Fruit fly (Drosophila melanogaster) whole organism, embryonic: ENCODE data around the gene Nf-YC.
A peak's percentile ranks its signal among the peaks of the same experiment; 100 is the strongest.

ENCODE experiments used
- Adf1 ChIP-seq: fragments of 200-800 bp; sonication (Bioruptor generic); IDR thresholded peaks from 2 replicates; pipeline ENCODE4 v1.3.6; 2022; ENCODE audit warnings: missing biosample characterization, missing genetic modification characterization
- BEAF-32 ChIP-seq: fragments of 200-800 bp; sonication (Bioruptor generic); optimal IDR thresholded peaks from 3 replicates; lab custom pipeline; 2017; ENCODE audit warnings: missing biosample characterization, missing genetic modification characterization, mild to moderate bottlenecking, moderate library complexity, missing genetic modification reagents
- Bteb2 ChIP-seq: fragments of 200-800 bp; sonication (Bioruptor generic); optimal IDR thresholded peaks from 2 replicates; lab custom pipeline; 2016; ENCODE audit warnings: missing biosample characterization, missing genetic modification characterization
- CG10321 ChIP-seq: fragments of 200-800 bp; sonication (Bioruptor generic); IDR thresholded peaks from 2 replicates; pipeline ENCODE4 v1.3.6; 2022; ENCODE audit warnings: missing biosample characterization, missing genetic modification characterization
- CG10462 ChIP-seq: fragments of 200-800 bp; sonication (Bioruptor generic); optimal IDR thresholded peaks from 2 replicates; lab custom pipeline; 2016; ENCODE audit warnings: missing biosample characterization, missing genetic modification characterization
- CG10543 ChIP-seq: fragments of 200-800 bp; sonication (Bioruptor generic); optimal IDR thresholded peaks from 3 replicates; lab custom pipeline; 2017; ENCODE audit warnings: missing biosample characterization, mild to moderate bottlenecking, missing genetic modification characterization, moderate library complexity
- CG10565 ChIP-seq: fragments of 200-800 bp; sonication (Bioruptor generic); optimal IDR thresholded peaks from 3 replicates; lab custom pipeline; 2016; ENCODE audit warnings: missing biosample characterization, mild to moderate bottlenecking, missing genetic modification characterization
- CG11560 ChIP-seq: fragments of 200-800 bp; sonication (Bioruptor generic); IDR thresholded peaks from 3 replicates; pipeline ENCODE4 v1.3.6; 2022; ENCODE audit warnings: missing biosample characterization, missing genetic modification characterization
- CG11723 ChIP-seq: fragments of 200-800 bp; sonication (Bioruptor generic); optimal IDR thresholded peaks from 2 replicates; lab custom pipeline; 2017; ENCODE audit warnings: missing biosample characterization, mild to moderate bottlenecking, missing genetic modification characterization
- CG12659 ChIP-seq: fragments of 200-800 bp; sonication (Bioruptor generic); optimal IDR thresholded peaks from 3 replicates; lab custom pipeline; 2017; ENCODE audit warnings: mild to moderate bottlenecking, missing biosample characterization, missing genetic modification reagents, missing genetic modification characterization
- CG15479 ChIP-seq: fragments of 200-800 bp; sonication (Bioruptor generic); optimal IDR thresholded peaks from 3 replicates; lab custom pipeline; 2019; ENCODE audit warnings: missing biosample characterization, mild to moderate bottlenecking, missing genetic modification characterization, moderate library complexity
- CG15696 ChIP-seq: fragments of 200-800 bp; sonication (Bioruptor generic); optimal IDR thresholded peaks from 2 replicates; lab custom pipeline; 2019; ENCODE audit warnings: missing biosample characterization, mild to moderate bottlenecking, missing genetic modification characterization, moderate library complexity
- CG1647 ChIP-seq: fragments of 200-800 bp; sonication (Bioruptor generic); optimal IDR thresholded peaks from 3 replicates; lab custom pipeline; 2016; ENCODE audit warnings: missing biosample characterization, missing genetic modification characterization
- CG32772 ChIP-seq: fragments of 200-800 bp; sonication (Bioruptor generic); IDR thresholded peaks from 2 replicates; pipeline ENCODE4 v1.3.6; 2022; ENCODE audit warnings: missing biosample characterization, missing genetic modification characterization
- CG33557 ChIP-seq: fragments of 200-800 bp; sonication (Bioruptor generic); optimal IDR thresholded peaks from 2 replicates; lab custom pipeline; 2019; ENCODE audit warnings: missing biosample characterization, mild to moderate bottlenecking, missing genetic modification characterization, moderate library complexity
- CG3838 ChIP-seq: fragments of 200-800 bp; sonication (Bioruptor generic); optimal IDR thresholded peaks from 3 replicates; lab custom pipeline; 2016; ENCODE audit warnings: missing biosample characterization, missing genetic modification characterization
- CG6791 ChIP-seq: fragments of 200-800 bp; sonication (Bioruptor generic); IDR thresholded peaks from 3 replicates; pipeline ENCODE4 v1.3.6; 2022; ENCODE audit warnings: missing biosample characterization, missing genetic modification characterization; ENCODE audit not compliant: partially characterized antibody
- CG7987 ChIP-seq: fragments of 200-800 bp; sonication (Bioruptor generic); optimal IDR thresholded peaks from 2 replicates; lab custom pipeline; 2018; ENCODE audit warnings: missing biosample characterization, mild to moderate bottlenecking, missing genetic modification characterization, moderate library complexity
- CG8281 ChIP-seq: fragments of 200-800 bp; sonication (Bioruptor generic); optimal IDR thresholded peaks from 2 replicates; lab custom pipeline; 2018; ENCODE audit warnings: missing biosample characterization, mild to moderate bottlenecking, missing genetic modification characterization, moderate library complexity
- CG8478 ChIP-seq: fragments of >200 bp; optimal IDR thresholded peaks from 2 replicates; lab custom pipeline; 2018
- Dbx ChIP-seq: fragments of 200-800 bp; sonication (Bioruptor generic); IDR thresholded peaks from 3 replicates; pipeline ENCODE4 v1.3.6; 2022; ENCODE audit warnings: missing biosample characterization, missing genetic modification characterization
- Doc2 ChIP-seq: fragments of 200-800 bp; sonication (Bioruptor generic); IDR thresholded peaks from 2 replicates; pipeline ENCODE4 v1.3.6; 2022; ENCODE audit warnings: missing biosample characterization, missing genetic modification characterization
- Doc3 ChIP-seq: fragments of 200-800 bp; sonication (Bioruptor generic); IDR thresholded peaks from 3 replicates; pipeline ENCODE4 v1.3.6; 2022; ENCODE audit warnings: missing biosample characterization, missing genetic modification characterization; ENCODE audit not compliant: partially characterized antibody
- Ets65A ChIP-seq: fragments of 200-800 bp; sonication (Bioruptor generic); peaks from one replicate; lab custom pipeline; 2016; ENCODE audit warnings: missing biosample characterization, missing genetic modification characterization
- Fer3 ChIP-seq: fragments of 200-800 bp; sonication (Bioruptor generic); optimal IDR thresholded peaks from 2 replicates; lab custom pipeline; 2018; ENCODE audit warnings: missing biosample characterization, mild to moderate bottlenecking, missing genetic modification characterization, moderate library complexity
- Hr39 ChIP-seq: fragments of >200 bp; optimal IDR thresholded peaks from 2 replicates; lab custom pipeline; 2017
- Jarid2 ChIP-seq: fragments of 200-800 bp; sonication (Bioruptor generic); optimal IDR thresholded peaks from 3 replicates; lab custom pipeline; 2017; ENCODE audit warnings: mild to moderate bottlenecking, missing biosample characterization, missing genetic modification reagents, missing genetic modification characterization
- Max ChIP-seq: fragments of 200-800 bp; sonication (Bioruptor generic); optimal IDR thresholded peaks from 2 replicates; lab custom pipeline; 2016; ENCODE audit warnings: missing biosample characterization, mild to moderate bottlenecking, missing genetic modification characterization
- Neu2 ChIP-seq: fragments of 200-800 bp; sonication (Bioruptor generic); optimal IDR thresholded peaks from 3 replicates; lab custom pipeline; 2016; ENCODE audit warnings: missing biosample characterization, missing genetic modification characterization, borderline replicate concordance
- Nf-YA ChIP-seq: fragments of 200-800 bp; sonication (Bioruptor generic); IDR thresholded peaks from 2 replicates; pipeline ENCODE4 v1.3.6; 2022; ENCODE audit warnings: missing biosample characterization, missing genetic modification characterization
- Poxn ChIP-seq: fragments of 200-800 bp; sonication (Bioruptor generic); IDR thresholded peaks from 2 replicates; pipeline ENCODE4 v1.3.6; 2022; ENCODE audit warnings: missing biosample characterization, missing genetic modification characterization
- abd-A ChIP-seq: fragments of 200-800 bp; sonication (Bioruptor generic); optimal IDR thresholded peaks from 3 replicates; lab custom pipeline; 2019; ENCODE audit warnings: missing biosample characterization, mild to moderate bottlenecking, missing genetic modification characterization, moderate library complexity
- bcd ChIP-seq: fragments of 200-800 bp; sonication (Bioruptor generic); optimal IDR thresholded peaks from 2 replicates; lab custom pipeline; 2017; ENCODE audit warnings: missing biosample characterization, mild to moderate bottlenecking, missing genetic modification characterization
- dysf ChIP-seq: fragments of 200-800 bp; sonication (Bioruptor generic); IDR thresholded peaks from 3 replicates; pipeline ENCODE4 v1.3.6; 2022; ENCODE audit warnings: missing biosample characterization, missing genetic modification characterization
- emc ChIP-seq: fragments of 200-800 bp; sonication (Bioruptor generic); optimal IDR thresholded peaks from 2 replicates; lab custom pipeline; 2016; ENCODE audit warnings: missing biosample characterization, missing genetic modification characterization
- fd64A ChIP-seq: fragments of 200-800 bp; sonication (Bioruptor generic); optimal IDR thresholded peaks from 3 replicates; lab custom pipeline; 2018; ENCODE audit warnings: missing biosample characterization, mild to moderate bottlenecking, missing genetic modification characterization
- gem ChIP-seq: fragments of 200-800 bp; sonication (Bioruptor generic); optimal IDR thresholded peaks from 2 replicates; lab custom pipeline; 2019; ENCODE audit warnings: missing biosample characterization, mild to moderate bottlenecking, missing genetic modification characterization, moderate library complexity
- gro ChIP-seq: fragments of 200-800 bp; sonication (Bioruptor generic); optimal IDR thresholded peaks from 2 replicates; lab custom pipeline; 2016; ENCODE audit warnings: missing biosample characterization, missing genetic modification characterization
- gt ChIP-seq: fragments of 200-800 bp; sonication (Bioruptor generic); IDR thresholded peaks from 2 replicates; pipeline ENCODE4 v1.3.6; 2022; ENCODE audit warnings: missing biosample characterization, missing genetic modification characterization
- hb ChIP-seq: fragments of 200-800 bp; sonication (Bioruptor generic); IDR thresholded peaks from 3 replicates; pipeline ENCODE4 v1.3.6; 2022; ENCODE audit warnings: missing biosample characterization, missing genetic modification characterization; ENCODE audit not compliant: partially characterized antibody
- jigr1 ChIP-seq: fragments of 200-800 bp; sonication (Bioruptor generic); IDR thresholded peaks from 3 replicates; pipeline ENCODE4 v1.3.6; 2022; ENCODE audit warnings: missing biosample characterization, missing genetic modification characterization
- klu ChIP-seq: fragments of 200-800 bp; sonication (Bioruptor generic); IDR thresholded peaks from 2 replicates; pipeline ENCODE4 v1.3.6; 2022; ENCODE audit warnings: missing biosample characterization, missing genetic modification characterization
- luna ChIP-seq: fragments of 200-800 bp; sonication (Bioruptor generic); optimal IDR thresholded peaks from 2 replicates; lab custom pipeline; 2016; ENCODE audit warnings: missing biosample characterization, missing genetic modification characterization
- oc ChIP-seq: fragments of 200-800 bp; sonication (Bioruptor generic); optimal IDR thresholded peaks from 2 replicates; lab custom pipeline; 2018; ENCODE audit warnings: missing biosample characterization, mild to moderate bottlenecking, missing genetic modification characterization, moderate library complexity
- slp2 ChIP-seq: fragments of 200-800 bp; sonication (Bioruptor generic); optimal IDR thresholded peaks from 2 replicates; lab custom pipeline; 2016; ENCODE audit warnings: missing biosample characterization, missing genetic modification characterization
- so ChIP-seq: fragments of 200-800 bp; sonication (Bioruptor generic); IDR thresholded peaks from 3 replicates; pipeline ENCODE4 v1.3.6; 2022; ENCODE audit warnings: missing biosample characterization, missing genetic modification characterization
- sob ChIP-seq: fragments of 200-800 bp; sonication (Bioruptor generic); IDR thresholded peaks from 2 replicates; pipeline ENCODE4 v1.3.6; 2022; ENCODE audit warnings: missing biosample characterization, missing genetic modification characterization
- tx ChIP-seq: fragments of 200-800 bp; sonication (Bioruptor generic); optimal IDR thresholded peaks from 2 replicates; lab custom pipeline; 2016; ENCODE audit warnings: missing biosample characterization, missing genetic modification characterization
- wek ChIP-seq: fragments of 200-800 bp; sonication (Bioruptor generic); optimal IDR thresholded peaks from 3 replicates; lab custom pipeline; 2018; ENCODE audit warnings: missing biosample characterization, mild to moderate bottlenecking, missing genetic modification characterization, moderate library complexity
- yki ChIP-seq: fragments of >200 bp; optimal IDR thresholded peaks from 3 replicates; lab custom pipeline; 2018

Gene Nf-YC

dm6 chrX:6849178-6849956 lies 28.6 kb upstream of the Nf-YC start, which contains the start of the genes Cht11 and CG4558 (continued):
- TF ChIP-seq Fer3 (tag; lab: Kevin White, UChicago) (peak; percentile 78), gro (GFP tag; lab: Kevin White, UChicago) (peak; percentile 49), CG3838 (GFP tag; lab: Kevin White, UChicago) (peak; percentile 45), CG7987 (GFP tag; lab: Kevin White, UChicago) (no peak), CG10543 (peak; percentile 68), Jarid2 (GFP tag; lab: Kevin White, UChicago) (peak; percentile 8), so (no peak; the same call in 2 of the 3 replicates), bcd (peak; percentile 78), gem (tag; lab: Kevin White, UChicago) (peak; percentile 92), Doc2 (GFP tag; lab: Robert Waterston, UW) (peak; percentile 45; the same call in 1 of the 2 replicates), BEAF-32 (GFP tag; lab: Kevin White, UChicago) (peak; percentile 70), CG32772 (peak; percentile 80), CG15696 (peak; percentile 79), CG15479 (GFP tag; lab: Kevin White, UChicago) (no peak), Poxn (GFP tag; lab: Robert Waterston, UW) (no peak), wek (peak; percentile 36), Max (GFP tag; lab: Kevin White, UChicago) (peak; percentile 78), Ets65A (GFP tag; lab: Kevin White, UChicago) (peak; percentile 95), abd-A (peak; percentile 49), Nf-YA (GFP tag; lab: Robert Waterston, UW) (no peak), Neu2 (no peak), jigr1 (GFP tag; lab: Robert Waterston, UW) (0 out of 3 replicates have a peak, but pooled peaks have one; percentile 29), CG11723 (GFP tag; lab: Kevin White, UChicago) (peak; percentile 10), dysf (GFP tag; lab: Robert Waterston, UW) (peak; percentile 89), slp2 (GFP tag; lab: Kevin White, UChicago) (peak; percentile 44), CG8478 (lab: Kevin White, UChicago) (no peak), Hr39 (no peak), CG8281 (tag; lab: Kevin White, UChicago) (peak; percentile 42), fd64A (no peak), hb (GFP tag; lab: Robert Waterston, UW) (0 out of 3 replicates have a peak, but pooled peaks have one; percentile 42), Bteb2 (GFP tag; lab: Kevin White, UChicago) (peak; percentile 47), CG10565 (GFP tag; lab: Kevin White, UChicago) (no peak), CG1647 (GFP tag; lab: Kevin White, UChicago) (peak; percentile 37), Doc3 (GFP tag; lab: Robert Waterston, UW) (peak; percentile 39; the same call in 1 of the 3 replicates), gt (peak; percentile 16; the same call in 1 of the 2 replicates), emc (GFP tag; lab: Kevin White, UChicago) (no peak), CG10321 (0 out of 2 replicates have a peak, but pooled peaks have one; percentile 52), CG6791 (no peak), CG11560 (peak; percentile 68), sob (GFP tag; lab: Robert Waterston, UW) (peak; percentile 89), Dbx (GFP tag; lab: Robert Waterston, UW) (peak; percentile 88), oc (tag; lab: Kevin White, UChicago) (peak; percentile 57), CG33557 (GFP tag; lab: Kevin White, UChicago) (peak; percentile 67), klu (GFP tag; lab: Robert Waterston, UW) (peak; percentile 64), yki (no peak), luna (no peak), Adf1 (peak; percentile 52), tx (peak; percentile 53), CG10462 (peak; percentile 47), CG12659 (peak; percentile 88)
